Fruit fly (Drosophila melanogaster) whole organism, embryonic: ENCODE measurements around the gene CG5346.

Source experiments
- Aef1 ChIP-seq: fragments of 200-800 bp; sonication (Bioruptor generic); IDR thresholded peaks from 3 replicates; pipeline ENCODE4 v1.3.6; 2022; ENCODE audit warnings: missing biosample characterization, missing genetic modification characterization
- Atf3 ChIP-seq: fragments of 200-800 bp; sonication (Bioruptor generic); optimal IDR thresholded peaks from 3 replicates; lab custom pipeline; 2016; ENCODE audit warnings: missing biosample characterization, missing genetic modification characterization
- B-H1 ChIP-seq: fragments of 200-800 bp; sonication (Bioruptor generic); IDR thresholded peaks from 3 replicates; pipeline ENCODE4 v1.3.6; 2022; ENCODE audit warnings: missing biosample characterization, missing genetic modification characterization
- Bgb ChIP-seq: fragments of 200-800 bp; sonication (Bioruptor generic); IDR thresholded peaks from 2 replicates; pipeline ENCODE4 v1.3.6; 2022; ENCODE audit warnings: missing biosample characterization, missing genetic modification characterization; ENCODE audit not compliant: partially characterized antibody
- CG10431 ChIP-seq: fragments of 200-800 bp; sonication (Bioruptor generic); optimal IDR thresholded peaks from 3 replicates; lab custom pipeline; 2018; ENCODE audit warnings: missing biosample characterization, mild to moderate bottlenecking, missing genetic modification characterization
- CG11085 ChIP-seq: fragments of 200-800 bp; sonication (Bioruptor generic); IDR thresholded peaks from 2 replicates; pipeline ENCODE4 v1.3.6; 2022; ENCODE audit warnings: missing biosample characterization, missing genetic modification characterization
- CG11723 ChIP-seq: fragments of 200-800 bp; sonication (Bioruptor generic); optimal IDR thresholded peaks from 2 replicates; lab custom pipeline; 2017; ENCODE audit warnings: missing biosample characterization, mild to moderate bottlenecking, missing genetic modification characterization
- CG12155 ChIP-seq: fragments of 200-800 bp; sonication (Bioruptor generic); optimal IDR thresholded peaks from 3 replicates; lab custom pipeline; 2016; ENCODE audit warnings: missing biosample characterization, missing genetic modification characterization
- CG16815 ChIP-seq: fragments of 200-800 bp; sonication (Bioruptor generic); optimal IDR thresholded peaks from 3 replicates; lab custom pipeline; 2017; ENCODE audit warnings: missing biosample characterization, mild to moderate bottlenecking, missing genetic modification characterization
- CG17359 ChIP-seq: fragments of 200-800 bp; sonication (Bioruptor generic); optimal IDR thresholded peaks from 3 replicates; lab custom pipeline; 2018; ENCODE audit warnings: missing biosample characterization, mild to moderate bottlenecking, missing genetic modification characterization, moderate library complexity
- CG3407 ChIP-seq: fragments of 200-800 bp; sonication (Bioruptor generic); optimal IDR thresholded peaks from 2 replicates; lab custom pipeline; 2018; ENCODE audit warnings: missing biosample characterization, mild to moderate bottlenecking, missing genetic modification characterization
- CG3726 ChIP-seq: fragments of 200-800 bp; sonication (Bioruptor generic); IDR thresholded peaks from 3 replicates; pipeline ENCODE4, ENCODE4 v1.3.6; 2022; ENCODE audit warnings: missing biosample characterization, missing genetic modification characterization
- CG4424 ChIP-seq: fragments of 200-800 bp; sonication (Bioruptor generic); optimal IDR thresholded peaks from 3 replicates; lab custom pipeline; 2016; ENCODE audit warnings: missing biosample characterization, missing genetic modification characterization
- CG6765 ChIP-seq: fragments of 200-800 bp; sonication (Bioruptor generic); optimal IDR thresholded peaks from 3 replicates; lab custom pipeline; 2017; ENCODE audit warnings: missing biosample characterization, mild to moderate bottlenecking, missing genetic modification characterization
- CG8089 ChIP-seq: fragments of 200-800 bp; sonication (Bioruptor generic); optimal IDR thresholded peaks from 3 replicates; lab custom pipeline; 2016; ENCODE audit warnings: missing biosample characterization, missing genetic modification characterization
- CG9727 ChIP-seq: fragments of 200-800 bp; sonication (Bioruptor generic); optimal IDR thresholded peaks from 3 replicates; lab custom pipeline; 2017; ENCODE audit warnings: missing biosample characterization, mild to moderate bottlenecking, missing genetic modification characterization
- CG9932 ChIP-seq: fragments of 200-800 bp; sonication (Bioruptor generic); IDR thresholded peaks from 2 replicates; pipeline ENCODE4 v1.3.6; 2022; ENCODE audit warnings: missing biosample characterization, missing genetic modification characterization
- Fer1 ChIP-seq: fragments of 200-800 bp; sonication (Bioruptor generic); optimal IDR thresholded peaks from 2 replicates; lab custom pipeline; 2017; ENCODE audit warnings: missing biosample characterization, mild to moderate bottlenecking, missing genetic modification characterization
- Fer3 ChIP-seq: fragments of 200-800 bp; sonication (Bioruptor generic); optimal IDR thresholded peaks from 2 replicates; lab custom pipeline; 2018; ENCODE audit warnings: missing biosample characterization, mild to moderate bottlenecking, missing genetic modification characterization, moderate library complexity
- Max ChIP-seq: fragments of 200-800 bp; sonication (Bioruptor generic); optimal IDR thresholded peaks from 2 replicates; lab custom pipeline; 2016; ENCODE audit warnings: missing biosample characterization, mild to moderate bottlenecking, missing genetic modification characterization
- Myb ChIP-seq: fragments of 200-800 bp; sonication (Bioruptor generic); optimal IDR thresholded peaks from 2 replicates; lab custom pipeline; 2016; ENCODE audit warnings: missing biosample characterization, missing genetic modification characterization
- Neu2 ChIP-seq: fragments of 200-800 bp; sonication (Bioruptor generic); optimal IDR thresholded peaks from 3 replicates; lab custom pipeline; 2016; ENCODE audit warnings: missing biosample characterization, missing genetic modification characterization, borderline replicate concordance
- Nf-YC ChIP-seq: fragments of 200-800 bp; optimal IDR thresholded peaks from 3 replicates; lab custom pipeline; 2019; ENCODE audit warnings: missing biosample characterization, mild to moderate bottlenecking, missing genetic modification characterization, moderate library complexity
- Optix ChIP-seq: fragments of 200-800 bp; sonication (Bioruptor generic); IDR thresholded peaks from 3 replicates; pipeline ENCODE4 v1.3.6; 2022; ENCODE audit warnings: missing biosample characterization, missing genetic modification characterization
- TFAM ChIP-seq: fragments of 200-800 bp; sonication (Bioruptor generic); optimal IDR thresholded peaks from 2 replicates; lab custom pipeline; 2017; ENCODE audit warnings: missing biosample characterization, missing genetic modification characterization, inconsistent platforms
- Xrp1 ChIP-seq: fragments of 200-800 bp; sonication (Bioruptor generic); IDR thresholded peaks from 2 replicates; pipeline ENCODE4 v1.3.6; 2022; ENCODE audit warnings: missing biosample characterization, missing genetic modification characterization
- ap ChIP-seq: fragments of 200-800 bp; sonication (Bioruptor generic); IDR thresholded peaks from 2 replicates; pipeline ENCODE4 v1.3.6; 2022; ENCODE audit warnings: missing biosample characterization, missing genetic modification characterization
- ase ChIP-seq: fragments of 200-800 bp; sonication (Bioruptor generic); IDR thresholded peaks from 3 replicates; pipeline ENCODE4 v1.3.6; 2022; ENCODE audit warnings: missing biosample characterization, missing genetic modification characterization
- bsh ChIP-seq, 2 experiments: fragments of 200-800 bp; sonication (Bioruptor generic); optimal IDR thresholded peaks; 2 replicates each; lab custom pipeline; 2017 to 2018; ENCODE audit warnings: mild to moderate bottlenecking in 2 of 2, missing biosample characterization in 2 of 2, missing genetic modification characterization in 2 of 2, moderate library complexity in 1 of 2
- cas ChIP-seq: fragments of 200-800 bp; sonication (Bioruptor generic); IDR thresholded peaks from 2 replicates; pipeline ENCODE4 v1.3.6; 2022; ENCODE audit warnings: missing biosample characterization, missing genetic modification characterization
- cg ChIP-seq: fragments of 200-800 bp; sonication (Bioruptor generic); optimal IDR thresholded peaks from 3 replicates; lab custom pipeline; 2019; ENCODE audit warnings: missing biosample characterization, mild to moderate bottlenecking, missing genetic modification characterization, moderate library complexity
- crc ChIP-seq: fragments of 200-800 bp; sonication (Bioruptor generic); optimal IDR thresholded peaks from 2 replicates; lab custom pipeline; 2016; ENCODE audit warnings: missing biosample characterization, missing genetic modification characterization
- dimm ChIP-seq: fragments of 200-800 bp; sonication (Bioruptor generic); IDR thresholded peaks from 2 replicates; pipeline ENCODE4 v1.3.6; 2022; ENCODE audit warnings: missing biosample characterization, missing genetic modification characterization
- emc ChIP-seq: fragments of 200-800 bp; sonication (Bioruptor generic); optimal IDR thresholded peaks from 2 replicates; lab custom pipeline; 2016; ENCODE audit warnings: missing biosample characterization, missing genetic modification characterization
- fd102C ChIP-seq: fragments of 200-800 bp; sonication (Bioruptor generic); optimal IDR thresholded peaks from 2 replicates; lab custom pipeline; 2018; ENCODE audit warnings: missing biosample characterization, mild to moderate bottlenecking, missing genetic modification characterization, moderate library complexity
- fu2 ChIP-seq: fragments of 200-800 bp; sonication (Bioruptor generic); optimal IDR thresholded peaks from 2 replicates; lab custom pipeline; 2016; ENCODE audit warnings: missing biosample characterization, missing genetic modification characterization
- gro ChIP-seq: fragments of 200-800 bp; sonication (Bioruptor generic); optimal IDR thresholded peaks from 2 replicates; lab custom pipeline; 2016; ENCODE audit warnings: missing biosample characterization, missing genetic modification characterization
- gsb-n ChIP-seq: fragments of 200-800 bp; sonication (Bioruptor generic); optimal IDR thresholded peaks from 3 replicates; lab custom pipeline; 2018; ENCODE audit warnings: missing biosample characterization, mild to moderate bottlenecking, missing genetic modification characterization
- hth ChIP-seq: fragments of >200 bp; optimal IDR thresholded peaks from 2 replicates; lab custom pipeline; 2017; ENCODE audit warnings: inconsistent platforms
- mirr ChIP-seq: fragments of 200-800 bp; sonication (Bioruptor generic); optimal IDR thresholded peaks from 3 replicates; lab custom pipeline; 2018; ENCODE audit warnings: missing biosample characterization, mild to moderate bottlenecking, missing genetic modification characterization
- nerfin-1 ChIP-seq: fragments of 200-800 bp; sonication (Bioruptor generic); optimal IDR thresholded peaks from 3 replicates; lab custom pipeline; 2019; ENCODE audit warnings: missing biosample characterization, mild to moderate bottlenecking, missing genetic modification characterization, moderate library complexity
- oc ChIP-seq: fragments of 200-800 bp; sonication (Bioruptor generic); optimal IDR thresholded peaks from 2 replicates; lab custom pipeline; 2018; ENCODE audit warnings: missing biosample characterization, mild to moderate bottlenecking, missing genetic modification characterization, moderate library complexity
- onecut ChIP-seq: fragments of 200-800 bp; sonication (Bioruptor generic); IDR thresholded peaks from 2 replicates; pipeline ENCODE4 v1.3.6; 2022; ENCODE audit warnings: missing biosample characterization, missing genetic modification characterization
- p53 ChIP-seq: fragments of 200-800 bp; sonication (Bioruptor generic); optimal IDR thresholded peaks from 2 replicates; lab custom pipeline; 2016; ENCODE audit warnings: missing biosample characterization, missing genetic modification characterization
- pho ChIP-seq: fragments of 200-800 bp; sonication (Bioruptor generic); optimal IDR thresholded peaks from 2 replicates; lab custom pipeline; 2016; ENCODE audit warnings: missing biosample characterization, missing genetic modification characterization
- pita ChIP-seq: fragments of 200-800 bp; sonication (Bioruptor generic); optimal IDR thresholded peaks from 2 replicates; lab custom pipeline; 2017; ENCODE audit warnings: missing biosample characterization, mild to moderate bottlenecking, missing genetic modification characterization
- repo ChIP-seq: fragments of 200-800 bp; sonication (Bioruptor generic); optimal IDR thresholded peaks from 2 replicates; lab custom pipeline; 2016; ENCODE audit warnings: missing biosample characterization, missing genetic modification characterization
- sim ChIP-seq: fragments of 200-800 bp; sonication (Bioruptor generic); IDR thresholded peaks from 2 replicates; pipeline ENCODE4 v1.3.6; 2022; ENCODE audit warnings: missing biosample characterization, missing genetic modification characterization
- tgo ChIP-seq: fragments of 200-800 bp; sonication (Bioruptor generic); IDR thresholded peaks from 3 replicates; pipeline ENCODE4 v1.3.6; 2022; ENCODE audit warnings: missing biosample characterization, missing genetic modification characterization
- toy ChIP-seq: fragments of 200-800 bp; sonication (Bioruptor generic); IDR thresholded peaks from 2 replicates; pipeline ENCODE4 v1.3.6; 2022; ENCODE audit warnings: missing biosample characterization, missing genetic modification characterization
- wor ChIP-seq: fragments of 200-800 bp; sonication (Bioruptor generic); IDR thresholded peaks from 2 replicates; pipeline ENCODE4 v1.3.6; 2022; ENCODE audit warnings: missing biosample characterization, missing genetic modification characterization

The CG5346 gene

DNA sequence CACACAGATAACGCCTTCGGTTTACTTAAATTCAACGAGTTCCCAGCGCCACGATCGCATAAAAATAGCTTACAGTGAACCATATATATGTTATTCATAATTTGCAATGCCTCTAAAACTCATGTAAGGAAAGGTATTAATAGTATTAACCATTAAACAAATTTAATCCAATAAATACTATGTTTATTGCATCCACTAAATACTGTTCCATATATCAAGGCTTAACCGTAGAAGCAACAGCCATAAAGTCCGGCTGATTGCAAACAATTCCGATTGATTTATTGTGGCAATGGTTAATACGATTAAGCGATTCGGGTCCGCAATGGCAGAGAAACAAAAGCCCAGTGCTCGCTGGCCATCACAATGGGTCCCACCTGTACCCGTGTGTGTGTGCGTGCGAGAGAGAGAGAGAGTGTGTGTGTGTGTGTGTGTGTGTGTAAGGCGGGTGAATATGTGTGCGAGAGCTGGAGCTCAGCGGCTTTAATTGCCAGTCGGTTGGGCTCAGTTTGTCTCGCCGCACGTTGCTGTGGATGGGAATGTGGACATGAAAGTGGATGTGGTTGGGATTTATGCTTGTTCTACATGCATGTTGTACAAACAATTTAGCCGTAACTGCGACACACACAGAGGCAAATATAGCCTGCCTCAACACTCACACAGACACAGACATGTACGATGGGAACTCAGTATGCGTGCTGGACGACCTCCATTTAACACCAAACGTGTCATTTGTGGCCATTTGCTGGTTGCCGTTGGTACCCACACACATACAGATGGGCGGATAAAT is 33.7 kb downstream of the CG5346 start (continued):
- TF ChIP-seq ap (GFP tag; lab: Robert Waterston, UW) (no peak), crc (GFP tag; lab: Kevin White, UChicago) (no peak), Atf3 (GFP tag; lab: Kevin White, UChicago) (no peak), oc (tag; lab: Kevin White, UChicago) (no peak), Myb (no peak), wor (GFP tag; lab: Robert Waterston, UW) (no peak), B-H1 (GFP tag; lab: Robert Waterston, UW) (no peak), dimm (GFP tag; lab: Robert Waterston, UW) (no peak), onecut (GFP tag; lab: Robert Waterston, UW) (no peak; the same call in 1 of the 2 replicates), fu2 (GFP tag; lab: Kevin White, UChicago) (no peak), pita (GFP tag; lab: Kevin White, UChicago) (no peak), CG16815 (GFP tag; lab: Kevin White, UChicago) (no peak), Nf-YC (tag; lab: Kevin White, UChicago) (no peak), CG9932 (GFP tag; lab: Robert Waterston, UW) (no peak), gro (GFP tag; lab: Kevin White, UChicago) (no peak), sim (GFP tag; lab: Robert Waterston, UW) (no peak), mirr (GFP tag; lab: Kevin White, UChicago) (peak; percentile 61), cg (peak; percentile 35), pho (GFP tag; lab: Kevin White, UChicago) (no peak), Optix (GFP tag; lab: Robert Waterston, UW) (no peak), CG10431 (GFP tag; lab: Kevin White, UChicago) (no peak), nerfin-1 (tag; lab: Kevin White, UChicago) (no peak), hth (no peak), emc (GFP tag; lab: Kevin White, UChicago) (no peak), TFAM (no peak), toy (GFP tag; lab: Robert Waterston, UW) (no peak), fd102C (no peak), Max (GFP tag; lab: Kevin White, UChicago) (peak; percentile 35), repo (no peak), Bgb (GFP tag; lab: Robert Waterston, UW) (no peak), Fer3 (tag; lab: Kevin White, UChicago) (peak; percentile 44), gsb-n (tag; lab: Kevin White, UChicago) (no peak), p53 (no peak), CG4424 (peak; percentile 54), CG3726 (GFP tag; lab: Robert Waterston, UW) (no peak), Fer1 (GFP tag; lab: Kevin White, UChicago) (peak; percentile 33), Xrp1 (GFP tag; lab: Robert Waterston, UW) (no peak), Neu2 (GFP tag; lab: Kevin White, UChicago) (no peak), CG9727 (GFP tag; lab: Kevin White, UChicago) (peak; percentile 44), CG12155 (GFP tag; lab: Kevin White, UChicago) (no peak), ase (GFP tag; lab: Robert Waterston, UW) (no peak), CG8089 (GFP tag; lab: Kevin White, UChicago) (no peak), CG17359 (tag; lab: Kevin White, UChicago) (peak; percentile 48), Aef1 (GFP tag; lab: Robert Waterston, UW) (peak; percentile 27; the same call in 1 of the 3 replicates), tgo (GFP tag; lab: Robert Waterston, UW) (peak; percentile 28; the same call in 2 of the 3 replicates), CG11723 (GFP tag; lab: Kevin White, UChicago) (no peak), CG3407 (GFP tag; lab: Kevin White, UChicago) (no peak), bsh (GFP tag; optimal IDR thresholded peaks at IDR 0.05; lab: Kevin White, UChicago) (no peak), cas (GFP tag; lab: Robert Waterston, UW) (no peak), CG11085 (GFP tag; lab: Robert Waterston, UW) (no peak), CG6765 (peak; percentile 7)
